Worm (Caenorhabditis elegans): ENCODE data around the gene F19G12.11.

- peak in 1 of 2 experiments; percentile 34 for TF ChIP-seq mdl-1 (tag; optimal IDR thresholded peaks at IDR 0.05)
- TF ChIP-seq ztf-4 (tag; optimal IDR thresholded peaks at IDR 0.05) = no peak
- no peak for TF ChIP-seq fos-1 (tag; optimal IDR thresholded peaks at IDR 0.05)
- TF ChIP-seq ama-1 (optimal IDR thresholded peaks at IDR 0.05) = no peak
- no peak for TF ChIP-seq ZK546.5 (tag; optimal IDR thresholded peaks at IDR 0.05)
- no peak for TF ChIP-seq aly-2 (tag; optimal IDR thresholded peaks at IDR 0.05)
Measured at ce11 chrX:1438925-1439324, 12.6 kb upstream of the F19G12.11 start.

Measured in whole organism, L2 larva.